Worm (Caenorhabditis elegans) whole organism, early embryonic: ENCODE data around the gene Y49F6B.2.

Source experiments
- B0310.2 ChIP-seq: sonication (generic microtip); optimal IDR thresholded peaks from 2 replicates; lab custom pipeline; 2016; ENCODE audit warnings: mild to moderate bottlenecking, missing genetic modification characterization, missing compliant biosample characterization
- F13C5.2 ChIP-seq: sonication (generic microtip); optimal IDR thresholded peaks from 2 replicates; lab custom pipeline; 2017; ENCODE audit warnings: mild to moderate bottlenecking, missing genetic modification characterization, inconsistent platforms, missing compliant biosample characterization
- aly-1 ChIP-seq: sonication (generic microtip); optimal IDR thresholded peaks from 2 replicates; lab custom pipeline; 2016; ENCODE audit warnings: missing genetic modification characterization, missing compliant biosample characterization
- ama-1 ChIP-seq: fragments of 150-350 bp; optimal IDR thresholded peaks from 2 replicates; lab custom pipeline; 2014
- ceh-13 ChIP-seq: fragments of 200-800 bp; sonication (Bioruptor generic); optimal IDR thresholded peaks from 2 replicates; lab custom pipeline; 2018; ENCODE audit warnings: mild to moderate bottlenecking, missing genetic modification characterization, missing compliant biosample characterization
- ceh-36 ChIP-seq: sonication (generic microtip); optimal IDR thresholded peaks from 2 replicates; lab custom pipeline; 2016; ENCODE audit warnings: missing genetic modification characterization, inconsistent platforms, missing compliant biosample characterization
- ets-7 ChIP-seq: sonication (generic microtip); optimal IDR thresholded peaks from 2 replicates; lab custom pipeline; 2016; ENCODE audit warnings: missing genotype, missing genetic modification characterization, missing compliant biosample characterization
- flt-1 ChIP-seq: fragments of 200-800 bp; sonication (Bioruptor generic); IDR thresholded peaks from 2 replicates; pipeline ENCODE4 v1.3.6; 2022; ENCODE audit warnings: missing genetic modification characterization, missing compliant biosample characterization
- hmbx-1 ChIP-seq: sonication (generic microtip); optimal IDR thresholded peaks from 2 replicates; lab custom pipeline; 2016; ENCODE audit warnings: mild to moderate bottlenecking, missing genetic modification characterization, missing compliant biosample characterization
- hmg-4 ChIP-seq: fragments of 200-800 bp; sonication (Bioruptor generic); optimal IDR thresholded peaks from 2 replicates; lab custom pipeline; 2018; ENCODE audit warnings: mild to moderate bottlenecking, missing genetic modification characterization, missing compliant biosample characterization
- hnd-1 ChIP-seq: sonication (generic microtip); optimal IDR thresholded peaks from 2 replicates; lab custom pipeline; 2016; ENCODE audit warnings: missing genetic modification characterization, missing compliant biosample characterization
- pes-1 ChIP-seq: fragments of 200-800 bp; sonication (Bioruptor generic); IDR thresholded peaks from 2 replicates; pipeline ENCODE4 v1.3.6; 2022; ENCODE audit warnings: missing genetic modification reagents, missing genetic modification characterization, missing compliant biosample characterization
- scrt-1 ChIP-seq: fragments of 200-800 bp; sonication (Bioruptor generic); IDR thresholded peaks from 2 replicates; pipeline ENCODE4 v1.3.6; 2022; ENCODE audit warnings: missing genetic modification characterization, missing compliant biosample characterization
- sea-1 ChIP-seq: fragments of 200-800 bp; sonication (Bioruptor generic); conservative IDR thresholded peaks from 2 replicates; pipeline ENCODE4 v1.3.6; 2022; ENCODE audit warnings: missing genetic modification characterization, missing compliant biosample characterization
- tbx-11 ChIP-seq: fragments of 200-800 bp; sonication (Bioruptor generic); IDR thresholded peaks from 2 replicates; pipeline ENCODE4 v1.3.6; 2022; ENCODE audit warnings: missing genetic modification characterization, missing compliant biosample characterization
- tbx-37 ChIP-seq: fragments of 200-800 bp; sonication (Bioruptor generic); conservative IDR thresholded peaks from 2 replicates; pipeline ENCODE4 v1.3.6; 2022; ENCODE audit warnings: missing genetic modification reagents, missing genetic modification characterization, missing compliant biosample characterization
- tra-4 ChIP-seq: sonication (generic microtip); optimal IDR thresholded peaks from 2 replicates; lab custom pipeline; 2017; ENCODE audit warnings: missing genetic modification characterization, missing compliant biosample characterization

Y49F6B.2 gene

DNA sequence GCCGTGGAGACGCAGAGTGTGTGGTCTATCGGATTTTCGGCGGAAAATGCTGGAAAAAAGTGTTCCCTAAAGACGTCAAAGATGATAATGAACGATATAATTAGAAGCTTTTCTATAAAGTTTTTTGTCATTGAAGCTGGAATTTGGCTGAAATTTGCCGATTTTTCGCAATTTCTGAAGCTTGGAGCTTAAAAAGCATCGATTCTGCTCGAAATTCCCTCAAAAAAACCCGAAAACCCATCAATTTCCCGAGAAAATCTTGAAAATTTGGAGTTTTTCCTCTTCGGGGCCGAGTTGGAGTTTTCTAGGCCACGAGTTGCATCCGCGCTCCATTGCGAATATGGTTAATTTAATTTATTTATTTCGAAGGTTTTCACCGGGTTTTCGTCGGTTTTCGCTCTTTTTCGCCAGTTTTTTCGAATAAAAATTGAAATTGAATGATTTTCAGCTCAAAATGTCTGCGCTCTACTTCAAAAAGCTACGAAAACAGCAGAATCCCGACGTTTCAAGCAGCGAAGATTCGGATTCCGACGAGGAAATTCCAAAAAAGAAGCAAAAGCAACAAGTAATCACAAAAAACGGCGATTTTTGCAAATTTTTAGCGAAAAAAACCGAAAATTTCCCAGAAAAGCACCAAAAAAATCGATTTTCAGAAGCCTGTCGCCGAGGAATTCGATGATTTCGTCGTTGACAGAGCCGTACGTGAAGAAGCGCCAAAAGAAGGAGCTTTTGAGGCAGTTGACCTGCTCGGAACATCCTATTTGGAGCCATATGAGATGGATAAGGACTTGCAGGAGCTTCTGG is at the start of gene Y49F6B.2, which contains the start of gene col-71:
Gene Y49F6B.2, plus strand, starts transcription at position 449 of the 804 bp plus-strand sequence.
Gene col-71, minus strand, starts transcription at position 51 of the 804 bp plus-strand sequence.
- TF ChIP-seq scrt-1 (GFP tag; lab: Robert Waterston, UW) (0 out of 2 replicates have a peak, but pooled peaks have one; percentile 42), pes-1 (GFP tag; lab: Robert Waterston, UW) (peak; percentile 79), tra-4 (no peak), ets-7 (tag; lab: Kevin White, UChicago) (peak; percentile 10), flt-1 (GFP tag; lab: Robert Waterston, UW) (no peak), sea-1 (GFP tag; lab: Robert Waterston, UW) (0 out of 2 replicates have a peak, but pooled peaks have one; percentile 55), hmbx-1 (peak; percentile 17), F13C5.2 (tag; lab: Kevin White, UChicago) (peak; percentile 59), ceh-36 (no peak), tbx-37 (peak; percentile 61), hmg-4 (GFP tag; lab: Kevin White, UChicago) (peak; percentile 36)

DNA sequence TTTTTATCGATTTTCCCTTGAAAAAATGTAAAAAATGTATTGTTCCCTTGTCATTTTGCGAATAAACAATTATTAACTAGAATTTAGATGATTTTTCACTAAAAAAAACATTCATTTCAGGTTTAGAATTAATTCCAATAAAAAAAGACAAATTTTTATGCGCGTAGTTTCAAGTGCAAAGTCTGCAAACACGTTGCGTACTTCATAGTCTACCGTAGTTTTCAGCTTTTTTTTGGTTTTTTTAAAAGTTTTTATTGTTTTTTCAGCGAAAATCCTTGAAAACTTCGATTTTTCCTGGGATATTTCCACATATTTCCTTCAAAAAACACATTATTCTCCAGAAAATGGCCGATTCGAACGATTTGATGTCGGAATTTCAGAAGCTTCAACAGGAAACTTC is 49.2 kb upstream of the Y49F6B.2 start, which contains the start of gene C16C8.11:
Gene C16C8.11, plus strand, starts transcription at position 188 of the 400 bp plus-strand sequence.
- no peak for TF ChIP-seq tbx-37
- no peak for TF ChIP-seq aly-1 (tag; lab: Kevin White, UChicago)
- TF ChIP-seq pes-1 (GFP tag; lab: Robert Waterston, UW) = no peak
- no peak for TF ChIP-seq ceh-13
- no peak for TF ChIP-seq ceh-36
- TF ChIP-seq scrt-1 (GFP tag; lab: Robert Waterston, UW) = no peak

DNA sequence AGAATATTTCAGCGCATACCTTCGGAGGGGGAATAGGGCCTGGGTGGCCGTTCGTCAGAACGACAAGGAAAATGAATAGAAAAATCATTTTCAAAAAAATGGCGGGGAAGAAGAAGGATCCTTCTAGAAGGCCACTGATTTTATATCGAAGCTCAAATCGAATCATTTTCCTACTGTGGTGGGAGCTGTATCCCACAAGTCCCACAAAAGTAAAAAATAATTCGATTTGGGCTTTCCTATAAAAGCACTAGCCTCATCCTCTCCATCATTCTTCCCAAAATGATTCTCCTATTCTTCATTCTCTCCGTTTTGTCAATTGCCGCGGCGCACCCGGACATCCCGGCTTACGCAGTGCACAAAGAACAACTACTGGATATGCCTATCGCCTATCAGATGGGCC is 44.6 kb upstream of the Y49F6B.2 start, which contains the start of the genes C16C8.26 and C16C8.19:
Gene C16C8.26, minus strand, starts transcription at position 101 of the 400 bp plus-strand sequence.
Gene C16C8.19, plus strand, starts transcription at position 279 of the 400 bp plus-strand sequence.
- TF ChIP-seq F13C5.2 (tag; lab: Kevin White, UChicago) (no peak), hmbx-1 (no peak), scrt-1 (GFP tag; lab: Robert Waterston, UW) (no peak), ceh-36 (no peak), B0310.2 (tag; lab: Kevin White, UChicago) (no peak), flt-1 (GFP tag; lab: Robert Waterston, UW) (no peak), tbx-11 (GFP tag; lab: Robert Waterston, UW) (no peak), pes-1 (GFP tag; lab: Robert Waterston, UW) (no peak), hnd-1 (tag; lab: Kevin White, UChicago) (no peak), tra-4 (no peak), tbx-37 (no peak), aly-1 (tag; lab: Kevin White, UChicago) (no peak), ama-1 (lab: Kevin White, UChicago) (no peak)

DNA sequence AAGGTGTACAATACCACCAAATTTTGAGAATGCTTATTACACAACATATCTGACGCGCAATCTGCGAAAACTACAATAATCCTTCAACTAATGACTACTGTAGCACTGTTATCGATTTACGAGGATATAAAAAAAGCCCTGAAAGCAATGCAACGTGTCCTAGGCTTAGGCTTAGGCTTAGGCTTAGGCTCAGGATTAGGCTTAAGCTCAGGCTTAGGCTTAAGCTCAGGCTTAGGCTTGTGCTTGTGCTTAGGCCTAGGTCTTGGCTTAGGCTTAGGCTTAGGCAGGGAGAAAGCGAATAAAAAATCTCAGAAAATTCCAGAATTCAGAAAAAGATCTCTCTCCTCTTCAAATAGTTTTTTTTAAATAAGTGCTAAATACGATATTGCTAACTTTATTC is 43.6 kb upstream of the Y49F6B.2 start:
- TF ChIP-seq ceh-36 = peak; percentile 69
- TF ChIP-seq tbx-11 (GFP tag; lab: Robert Waterston, UW) = no peak

ce11 chrII:3460048-3460447 is 42.7 kb upstream of the Y49F6B.2 start, which contains the start of gene C16C8.7:
TSS of gene C16C8.7 (minus strand) at chrII:3460148.
- TF ChIP-seq F13C5.2 (tag; lab: Kevin White, UChicago) (no peak), ets-7 (tag; lab: Kevin White, UChicago) (no peak), tra-4 (no peak), hmbx-1 (no peak), tbx-37 (no peak), ceh-13 (no peak), aly-1 (tag; lab: Kevin White, UChicago) (no peak), tbx-11 (GFP tag; lab: Robert Waterston, UW) (no peak), hnd-1 (tag; lab: Kevin White, UChicago) (no peak), pes-1 (GFP tag; lab: Robert Waterston, UW) (no peak), flt-1 (GFP tag; lab: Robert Waterston, UW) (no peak)

DNA sequence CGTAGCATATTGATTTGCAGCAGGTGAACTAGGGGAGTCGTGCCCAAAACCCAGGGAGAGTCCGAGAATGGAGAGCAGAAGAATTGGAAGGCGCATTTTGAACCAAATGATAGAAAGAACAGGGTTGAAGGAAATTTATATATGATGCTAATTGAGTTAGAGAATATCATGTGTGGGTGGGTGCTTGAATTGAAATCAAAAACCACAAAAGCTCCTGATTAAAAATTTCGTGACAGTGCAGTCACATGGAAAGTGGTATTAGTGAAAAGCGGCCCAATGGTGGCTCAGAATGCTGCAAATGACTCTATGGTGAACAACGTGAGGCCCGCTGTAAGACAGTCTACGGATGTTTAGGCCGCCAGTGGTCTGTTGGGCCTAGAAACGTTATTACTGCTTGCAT is 41.2 kb upstream of the Y49F6B.2 start, which contains the start of gene C16C8.8:
Gene C16C8.8, minus strand, starts transcription at position 101 of the 400 bp plus-strand sequence.
- TF ChIP-seq tbx-37 = no peak
- no peak for TF ChIP-seq aly-1 (tag; lab: Kevin White, UChicago)
- no peak for TF ChIP-seq hmbx-1
- no peak for TF ChIP-seq ceh-13
- TF ChIP-seq scrt-1 (GFP tag; lab: Robert Waterston, UW) = no peak
- TF ChIP-seq flt-1 (GFP tag; lab: Robert Waterston, UW) = no peak
- TF ChIP-seq ets-7 (tag; lab: Kevin White, UChicago) = no peak
- TF ChIP-seq hnd-1 (tag; lab: Kevin White, UChicago) = no peak
- TF ChIP-seq tbx-11 (GFP tag; lab: Robert Waterston, UW) = no peak
- no peak for TF ChIP-seq F13C5.2 (tag; lab: Kevin White, UChicago)
- TF ChIP-seq hmg-4 (GFP tag; lab: Kevin White, UChicago) = no peak
- TF ChIP-seq pes-1 (GFP tag; lab: Robert Waterston, UW) = no peak
- no peak for TF ChIP-seq sea-1 (GFP tag; lab: Robert Waterston, UW)
- no peak for TF ChIP-seq ceh-36
- TF ChIP-seq tra-4 = no peak
- no peak for TF ChIP-seq ama-1 (lab: Kevin White, UChicago)
- TF ChIP-seq B0310.2 (tag; lab: Kevin White, UChicago) = no peak

- TF ChIP-seq tra-4 = no peak
- no peak for TF ChIP-seq sea-1 (GFP tag; lab: Robert Waterston, UW)
- no peak for TF ChIP-seq flt-1 (GFP tag; lab: Robert Waterston, UW)
- TF ChIP-seq scrt-1 (GFP tag; lab: Robert Waterston, UW) = no peak
- no peak for TF ChIP-seq tbx-37
- no peak for TF ChIP-seq ceh-36
- no peak for TF ChIP-seq aly-1 (tag; lab: Kevin White, UChicago)
- no peak for TF ChIP-seq hnd-1 (tag; lab: Kevin White, UChicago)
- no peak for TF ChIP-seq B0310.2 (tag; lab: Kevin White, UChicago)
- no peak for TF ChIP-seq F13C5.2 (tag; lab: Kevin White, UChicago)
- no peak for TF ChIP-seq hmbx-1
- no peak for TF ChIP-seq ets-7 (tag; lab: Kevin White, UChicago)
- no peak for TF ChIP-seq ama-1 (lab: Kevin White, UChicago)
These were observed 39.7 kb upstream of the Y49F6B.2 start, which contains the start of gene C16C8.9 for ce11 chrII:3463097-3463496. TSS of gene C16C8.9 (minus strand) at chrII:3463197.
